Worm (Caenorhabditis elegans) whole organism, L4 larva: ENCODE results near the gene Y62H9A.10.
A peak's percentile ranks its signal among the peaks of the same experiment; 100 is the strongest.

Experiments
- D1046.2 ChIP-seq: fragments of 200-800 bp; sonication (Bioruptor generic); IDR thresholded peaks from 2 replicates; pipeline ENCODE4 v1.3.6; 2022; ENCODE audit warnings: missing genetic modification characterization, missing compliant biosample characterization
- F26F4.8 ChIP-seq: fragments of 200-800 bp; sonication (Bioruptor generic); conservative IDR thresholded peaks from 2 replicates; pipeline ENCODE4 v1.3.6; 2022; ENCODE audit warnings: missing genetic modification characterization, missing compliant biosample characterization
- F37D6.2 ChIP-seq: sonication (generic microtip); optimal IDR thresholded peaks from 2 replicates; lab custom pipeline; 2016; ENCODE audit warnings: mild to moderate bottlenecking, missing genetic modification characterization, missing compliant biosample characterization
- F44E2.7 ChIP-seq: fragments of 200-800 bp; sonication (Bioruptor generic); IDR thresholded peaks from 2 replicates; pipeline ENCODE4 v2.1.2; 2022; ENCODE audit warnings: missing genetic modification characterization, missing compliant biosample characterization
- F49E8.2 ChIP-seq: sonication (generic microtip); optimal IDR thresholded peaks from 2 replicates; lab custom pipeline; 2016; ENCODE audit warnings: missing compliant biosample characterization, mild to moderate bottlenecking, missing genetic modification characterization, borderline replicate concordance
- Y48G9A.11 ChIP-seq: fragments of 200-800 bp; sonication (Bioruptor generic); IDR thresholded peaks from 2 replicates; pipeline ENCODE4 v1.3.6; 2022; ENCODE audit warnings: missing genetic modification reagents, missing genetic modification characterization, missing compliant biosample characterization
- Y75B8A.6 ChIP-seq: fragments of 200-800 bp; sonication (Bioruptor generic); IDR thresholded peaks from 2 replicates; pipeline ENCODE4 v1.3.6; 2022; ENCODE audit warnings: missing genetic modification reagents, missing genetic modification characterization, missing compliant biosample characterization
- ZK337.2 ChIP-seq: fragments of 200-800 bp; sonication (Bioruptor generic); IDR thresholded peaks from 2 replicates; pipeline ENCODE4 v1.3.6; 2022; ENCODE audit warnings: missing genetic modification reagents, missing genetic modification characterization, missing compliant biosample characterization
- aha-1 ChIP-seq: fragments of 150-350 bp; peaks from one replicate; lab custom pipeline; 2014; ENCODE audit warnings: missing biosample characterization, missing genetic modification characterization
- aly-2 ChIP-seq: sonication (generic microtip); optimal IDR thresholded peaks from 2 replicates; lab custom pipeline; 2018; ENCODE audit warnings: missing biosample characterization, missing genetic modification characterization
- ceh-28 ChIP-seq: fragments of 150-350 bp; optimal IDR thresholded peaks from 2 replicates; lab custom pipeline; 2014; ENCODE audit warnings: missing biosample characterization, missing genetic modification reagents, missing genetic modification characterization
- cey-2 ChIP-seq: sonication (generic microtip); optimal IDR thresholded peaks from 3 replicates; lab custom pipeline; 2017; ENCODE audit warnings: missing genetic modification characterization, mild to moderate bottlenecking, missing compliant biosample characterization, antibody characterized with exemption, borderline replicate concordance; ENCODE audit not compliant: insufficient read depth
- ctbp-1 ChIP-seq: fragments of 200-800 bp; sonication (Bioruptor generic); IDR thresholded peaks from 2 replicates; pipeline ENCODE4 v1.3.6; 2022; ENCODE audit warnings: missing genetic modification reagents, missing genetic modification characterization, missing compliant biosample characterization
- daf-16 ChIP-seq, 3 experiments: sonication (generic microtip); optimal IDR thresholded peaks; 2 replicates each; lab custom pipeline; 2016 to 2017; ENCODE audit warnings: missing genetic modification characterization in 3 of 3, missing genetic modification reagents in 3 of 3, mild to moderate bottlenecking in 2 of 3, missing compliant biosample characterization in 2 of 3, missing biosample characterization in 1 of 3, moderate library complexity in 1 of 3
- daf-19 ChIP-seq: fragments of 200-800 bp; sonication (Bioruptor generic); conservative IDR thresholded peaks from 2 replicates; pipeline ENCODE4 v1.3.6; 2022; ENCODE audit warnings: missing genetic modification characterization, missing compliant biosample characterization
- daf-8 ChIP-seq: fragments of 200-800 bp; sonication (Bioruptor generic); IDR thresholded peaks from 2 replicates; pipeline ENCODE4 v1.3.6; 2022; ENCODE audit warnings: missing genetic modification characterization, missing compliant biosample characterization
- dmd-6 ChIP-seq: fragments of 200-800 bp; sonication (Bioruptor generic); IDR thresholded peaks from 2 replicates; pipeline ENCODE4 v1.3.6; 2022; ENCODE audit warnings: missing genetic modification reagents, missing genetic modification characterization, missing compliant biosample characterization
- dmd-8 ChIP-seq: fragments of 200-800 bp; sonication (Bioruptor generic); IDR thresholded peaks from 2 replicates; pipeline ENCODE4 v1.3.6; 2022; ENCODE audit warnings: missing genetic modification characterization, missing compliant biosample characterization
- hlh-11 ChIP-seq: fragments of 200-800 bp; sonication (Bioruptor generic); optimal IDR thresholded peaks from 2 replicates; lab custom pipeline; 2018; ENCODE audit warnings: mild to moderate bottlenecking, missing genetic modification characterization, missing compliant biosample characterization
- hlh-30 ChIP-seq: sonication (generic microtip); optimal IDR thresholded peaks from 2 replicates; lab custom pipeline; 2017; ENCODE audit warnings: antibody characterized with exemption, mild to moderate bottlenecking, missing genetic modification characterization, missing compliant biosample characterization; ENCODE audit not compliant: insufficient read depth
- hmg-1.1 ChIP-seq: fragments of 200-800 bp; sonication (Bioruptor generic); IDR thresholded peaks from 2 replicates; pipeline ENCODE4 v1.3.6; 2022; ENCODE audit warnings: missing genetic modification reagents, missing genetic modification characterization, missing compliant biosample characterization
- lim-7 ChIP-seq: fragments of 200-800 bp; sonication (Bioruptor generic); IDR thresholded peaks from 2 replicates; pipeline ENCODE4 v1.3.6; 2022; ENCODE audit warnings: missing genetic modification characterization, missing compliant biosample characterization
- lin-1 ChIP-seq: fragments of 200-800 bp; sonication (Bioruptor generic); IDR thresholded peaks from 2 replicates; pipeline ENCODE4 v1.3.6; 2022; ENCODE audit warnings: missing genetic modification reagents, missing genetic modification characterization, missing compliant biosample characterization
- lin-13 ChIP-seq: fragments of 150-350 bp; optimal IDR thresholded peaks from 2 replicates; lab custom pipeline; 2014; ENCODE audit warnings: missing biosample characterization, missing genetic modification reagents, missing genetic modification characterization
- lin-38 ChIP-seq: fragments of 200-800 bp; sonication (Bioruptor generic); IDR thresholded peaks from 2 replicates; pipeline ENCODE4 v1.3.6; 2022; ENCODE audit warnings: missing genetic modification reagents, missing genetic modification characterization, missing compliant biosample characterization
- lir-3 ChIP-seq: sonication (generic microtip); optimal IDR thresholded peaks from 2 replicates; lab custom pipeline; 2016; ENCODE audit warnings: mild to moderate bottlenecking, missing genetic modification characterization, missing compliant biosample characterization
- madf-5 ChIP-seq, 2 experiments: fragments of 200-800 bp; sonication (Bioruptor generic); IDR thresholded peaks; 2 replicates each; pipeline ENCODE4 v1.3.6; 2022; ENCODE audit warnings: missing compliant biosample characterization in 2 of 2, missing genetic modification characterization in 2 of 2
- mes-2 ChIP-seq: sonication (generic microtip); optimal IDR thresholded peaks from 2 replicates; lab custom pipeline; 2016; ENCODE audit warnings: missing genotype, mild to moderate bottlenecking, missing genetic modification characterization, missing compliant biosample characterization; ENCODE audit not compliant: poor library complexity, severe bottlenecking
- mxl-3 ChIP-seq: fragments of 200-800 bp; sonication (Bioruptor generic); optimal IDR thresholded peaks from 2 replicates; lab custom pipeline; 2018; ENCODE audit warnings: mild to moderate bottlenecking, missing genetic modification characterization, missing compliant biosample characterization
- nhr-102 ChIP-seq: sonication (generic microtip); optimal IDR thresholded peaks from 2 replicates; lab custom pipeline; 2016; ENCODE audit warnings: mild to moderate bottlenecking, missing genetic modification characterization, moderate library complexity, missing compliant biosample characterization
- nhr-28 ChIP-seq: fragments of 150-350 bp; optimal IDR thresholded peaks from 2 replicates; lab custom pipeline; 2014; ENCODE audit warnings: missing biosample characterization, missing genetic modification characterization
- nhr-41 ChIP-seq: fragments of 200-800 bp; sonication (Bioruptor generic); IDR thresholded peaks from 2 replicates; pipeline ENCODE4 v1.3.6; 2022; ENCODE audit warnings: missing genetic modification reagents, missing genetic modification characterization, missing compliant biosample characterization
- nhr-42 ChIP-seq: fragments of 200-800 bp; sonication (Bioruptor generic); IDR thresholded peaks from 2 replicates; pipeline ENCODE4 v1.3.6; 2022; ENCODE audit warnings: missing genetic modification characterization, missing compliant biosample characterization
- nhr-6 ChIP-seq: fragments of 150-350 bp; optimal IDR thresholded peaks from 2 replicates; lab custom pipeline; 2014; ENCODE audit warnings: missing biosample characterization, missing genetic modification characterization
- pha-4 ChIP-seq, 2 experiments: fragments of 150-350 bp in 1 of 2; fragments of 200-800 bp in 1 of 2; sonication (Bioruptor generic) in 1 of 2; IDR thresholded peaks in 1 of 2; optimal IDR thresholded peaks in 1 of 2; 2 replicates each; pipeline versions ENCODE4 v1.3.6 to Lab custom; 2014 to 2022; ENCODE audit warnings: missing genetic modification characterization in 2 of 2, missing genetic modification reagents in 2 of 2, missing biosample characterization in 1 of 2, missing compliant biosample characterization in 1 of 2
- php-3 ChIP-seq: fragments of 200-800 bp; sonication (Bioruptor generic); IDR thresholded peaks from 2 replicates; pipeline ENCODE4 v1.3.6; 2022; ENCODE audit warnings: missing genetic modification reagents, missing genetic modification characterization, missing compliant biosample characterization
- pqm-1 ChIP-seq: sonication (generic microtip); optimal IDR thresholded peaks from 2 replicates; lab custom pipeline; 2017; ENCODE audit warnings: missing biosample characterization, missing genetic modification characterization
- saeg-2 ChIP-seq: fragments of 200-800 bp; sonication (Bioruptor generic); IDR thresholded peaks from 2 replicates; pipeline ENCODE4 v1.3.6; 2022; ENCODE audit warnings: missing genetic modification reagents, missing genetic modification characterization, missing compliant biosample characterization
- sdz-12 ChIP-seq: fragments of 200-800 bp; sonication (Bioruptor generic); optimal IDR thresholded peaks from 2 replicates; lab custom pipeline; 2018; ENCODE audit warnings: mild to moderate bottlenecking, missing genetic modification characterization, missing compliant biosample characterization
- skn-1 ChIP-seq: fragments of 150-350 bp; optimal IDR thresholded peaks from 2 replicates; lab custom pipeline; 2014; ENCODE audit warnings: missing biosample characterization, missing genetic modification characterization
- snpc-1.2 ChIP-seq: fragments of 200-800 bp; sonication (Bioruptor generic); IDR thresholded peaks from 2 replicates; pipeline ENCODE4 v1.3.6; 2022; ENCODE audit warnings: missing genetic modification reagents, missing genetic modification characterization, missing compliant biosample characterization
- snpc-4 ChIP-seq: fragments of 150-350 bp; optimal IDR thresholded peaks from 2 replicates; lab custom pipeline; 2014; ENCODE audit warnings: missing biosample characterization, missing genetic modification characterization
- spr-1 ChIP-seq: sonication (generic microtip); optimal IDR thresholded peaks from 2 replicates; lab custom pipeline; 2016; ENCODE audit warnings: mild to moderate bottlenecking, missing genetic modification characterization, missing compliant biosample characterization
- tra-1 ChIP-seq: fragments of 200-800 bp; sonication (Bioruptor generic); IDR thresholded peaks from 2 replicates; pipeline ENCODE4 v1.3.6; 2022; ENCODE audit warnings: missing genetic modification reagents, missing genetic modification characterization, missing compliant biosample characterization
- vab-7 ChIP-seq: fragments of 200-800 bp; sonication (Bioruptor generic); IDR thresholded peaks from 2 replicates; pipeline ENCODE4 v1.3.6; 2022; ENCODE audit warnings: missing genetic modification reagents, missing genetic modification characterization, missing compliant biosample characterization
- zag-1 ChIP-seq: fragments of 150-350 bp; optimal IDR thresholded peaks from 2 replicates; lab custom pipeline; 2014; ENCODE audit warnings: missing biosample characterization, missing genetic modification characterization
- zip-2 ChIP-seq: fragments of 150-350 bp; optimal IDR thresholded peaks from 2 replicates; lab custom pipeline; 2014; ENCODE audit warnings: missing biosample characterization, missing genetic modification characterization
- ztf-11 ChIP-seq: fragments of 150-350 bp; optimal IDR thresholded peaks from 2 replicates; lab custom pipeline; 2014; ENCODE audit warnings: missing biosample characterization, missing genetic modification characterization
- ztf-7 ChIP-seq: fragments of 150-350 bp; optimal IDR thresholded peaks from 2 replicates; lab custom pipeline; 2014; ENCODE audit warnings: missing biosample characterization, missing genetic modification characterization

The Y62H9A.10 gene

ce11 chrX:11934933-11935332 is 32.4 kb upstream of the Y62H9A.10 start (continued):
- peak; percentile 72; the same call in 1 of the 2 replicates for TF ChIP-seq tra-1
- peak; percentile 89 for TF ChIP-seq vab-7 (GFP tag; lab: Robert Waterston, UW)
- peak; percentile 43; the same call in 1 of the 2 replicates for TF ChIP-seq ZK337.2
- no peak for TF ChIP-seq snpc-4 (tag; lab: Kevin White, UChicago)
- peak; percentile 92 for TF ChIP-seq hmg-1.1
- TF ChIP-seq php-3 (GFP tag; lab: Robert Waterston, UW), result peak; percentile 63; the same call in 1 of the 2 replicates
- TF ChIP-seq zag-1, result no peak
- no peak for TF ChIP-seq ztf-11 (tag; lab: Kevin White, UChicago)
- TF ChIP-seq F37D6.2 (tag; lab: Kevin White, UChicago), result peak; percentile 82
- TF ChIP-seq ztf-7 (tag; lab: Kevin White, UChicago), result peak; percentile 31
- TF ChIP-seq F44E2.7 (GFP tag; lab: Robert Waterston, UW), result peak; percentile 63; the same call in 1 of the 2 replicates
- TF ChIP-seq skn-1 (tag; lab: Kevin White, UChicago), result no peak
- peak; percentile 44 for TF ChIP-seq hlh-11 (tag; lab: Kevin White, UChicago)
- peak; percentile 11 for TF ChIP-seq mxl-3 (GFP tag; lab: Kevin White, UChicago)
- TF ChIP-seq nhr-28 (tag; lab: Kevin White, UChicago), result peak; percentile 12
- peak; percentile 63; the same call in 1 of the 2 replicates for TF ChIP-seq Y48G9A.11
- TF ChIP-seq daf-8 (GFP tag; lab: Robert Waterston, UW), result 0 out of 2 replicates have a peak, but pooled peaks have one; percentile 60
- peak; percentile 42 for TF ChIP-seq sdz-12 (GFP tag; lab: Kevin White, UChicago)
- TF ChIP-seq F49E8.2 (tag; lab: Kevin White, UChicago), result peak; percentile 59
- no peak for TF ChIP-seq saeg-2 (GFP tag; lab: Robert Waterston, UW)
- 0 out of 2 replicates have a peak, but pooled peaks have one; percentile 33 for TF ChIP-seq nhr-41
- TF ChIP-seq hlh-30, result peak; percentile 46
- TF ChIP-seq zip-2, result peak; percentile 49
- peak; percentile 59; the same call in 1 of the 2 replicates for TF ChIP-seq lin-1 (GFP tag; lab: Robert Waterston, UW)
- peak; percentile 62 for TF ChIP-seq spr-1
- TF ChIP-seq nhr-42 (GFP tag; lab: Robert Waterston, UW), result peak; percentile 86
- no peak for TF ChIP-seq pqm-1 (tag; lab: Kevin White, UChicago)
- TF ChIP-seq dmd-6, result peak; percentile 66; the same call in 1 of the 2 replicates
- TF ChIP-seq cey-2 (tag; lab: Kevin White, UChicago), result no peak
- TF ChIP-seq Y75B8A.6, result 0 out of 2 replicates have a peak, but pooled peaks have one; percentile 12
- peak; percentile 85 for TF ChIP-seq mes-2 (tag; lab: Kevin White, UChicago)
- peak; percentile 27 for TF ChIP-seq lin-13 (GFP tag; lab: Kevin White, UChicago)
- no peak for TF ChIP-seq ceh-28 (tag; lab: Kevin White, UChicago)
- TF ChIP-seq lin-38 (GFP tag; lab: Robert Waterston, UW), result peak; percentile 71
- TF ChIP-seq F26F4.8 (GFP tag; lab: Robert Waterston, UW), result peak; percentile 52; the same call in 1 of the 2 replicates
- TF ChIP-seq D1046.2 (GFP tag; lab: Robert Waterston, UW), result peak; percentile 58; the same call in 1 of the 2 replicates
- peak; percentile 94 for TF ChIP-seq aha-1 (tag; lab: Kevin White, UChicago)

- peak; percentile 7 for TF ChIP-seq lir-3 (tag; lab: Kevin White, UChicago)
- TF ChIP-seq mxl-3 (GFP tag; lab: Kevin White, UChicago), result no peak
- no peak for TF ChIP-seq F37D6.2 (tag; lab: Kevin White, UChicago)
- TF ChIP-seq snpc-1.2 (GFP tag; lab: Robert Waterston, UW), result peak; percentile 93
- peak in 1 of 2 experiments; percentile 41 for TF ChIP-seq daf-16 (GFP tag; optimal IDR thresholded peaks at IDR 0.05; lab: Kevin White, UChicago)
- TF ChIP-seq daf-16 (tag; optimal IDR thresholded peaks at IDR 0.05; lab: Kevin White, UChicago), result peak; percentile 41
- peak; percentile 65 for TF ChIP-seq tra-1
- TF ChIP-seq nhr-102 (tag; lab: Kevin White, UChicago), result no peak
- TF ChIP-seq Y48G9A.11, result peak; percentile 75
- TF ChIP-seq nhr-41, result 0 out of 2 replicates have a peak, but pooled peaks have one; percentile 10
- TF ChIP-seq daf-19 (GFP tag; lab: Robert Waterston, UW), result 0 out of 2 replicates have a peak, but pooled peaks have one; percentile 45
- TF ChIP-seq lim-7 (GFP tag; lab: Robert Waterston, UW), result peak; percentile 82; the same call in 1 of the 2 replicates
- no peak for TF ChIP-seq aly-2 (tag; lab: Kevin White, UChicago)
- TF ChIP-seq madf-5 (GFP tag; IDR thresholded peaks at IDR 0.05; lab: Robert Waterston, UW), result no peak
- no peak; the same call in 1 of the 2 replicates for TF ChIP-seq ctbp-1 (GFP tag; lab: Robert Waterston, UW)
- TF ChIP-seq dmd-8, result peak; percentile 84
- TF ChIP-seq aha-1 (tag; lab: Kevin White, UChicago), result peak; percentile 33
- TF ChIP-seq nhr-6, result no peak
- TF ChIP-seq pha-4 (GFP tag; IDR thresholded peaks at IDR 0.05; lab: Robert Waterston, UW), result peak; percentile 67; the same call in 1 of the 2 replicates
- no peak for TF ChIP-seq pha-4 (tag; optimal IDR thresholded peaks at IDR 0.05; lab: Kevin White, UChicago)
- no peak for TF ChIP-seq nhr-42 (GFP tag; lab: Robert Waterston, UW)
Measured at ce11 chrX:11933547-11933946, 31.0 kb upstream of the Y62H9A.10 start.
